Fruit fly (Drosophila melanogaster) whole organism, embryonic: Measurements from ENCODE around the gene Kaz-m1.

Experiments used
- Atf-2 ChIP-seq: fragments of 200-800 bp; sonication (Bioruptor generic); optimal IDR thresholded peaks from 2 replicates; lab custom pipeline; 2016; ENCODE audit warnings: missing biosample characterization, missing genetic modification characterization
- CG10565 ChIP-seq: fragments of 200-800 bp; sonication (Bioruptor generic); optimal IDR thresholded peaks from 3 replicates; lab custom pipeline; 2016; ENCODE audit warnings: missing biosample characterization, mild to moderate bottlenecking, missing genetic modification characterization
- CG11695 ChIP-seq: fragments of 200-800 bp; sonication (Bioruptor generic); IDR thresholded peaks from 3 replicates; pipeline ENCODE4 v1.3.6; 2022; ENCODE audit warnings: missing biosample characterization, missing genetic modification characterization
- CG12219 ChIP-seq: fragments of 200-800 bp; sonication (Bioruptor generic); optimal IDR thresholded peaks from 3 replicates; lab custom pipeline; 2018; ENCODE audit warnings: missing biosample characterization, mild to moderate bottlenecking, missing genetic modification characterization
- CG12769 ChIP-seq: fragments of 200-800 bp; sonication (Bioruptor generic); optimal IDR thresholded peaks from 2 replicates; lab custom pipeline; 2019; ENCODE audit warnings: missing biosample characterization, mild to moderate bottlenecking, missing genetic modification characterization, moderate library complexity
- CG13123 ChIP-seq: fragments of 200-800 bp; sonication (Bioruptor generic); optimal IDR thresholded peaks from 2 replicates; lab custom pipeline; 2016; ENCODE audit warnings: missing biosample characterization, missing genetic modification characterization
- CG13296 ChIP-seq: fragments of 200-800 bp; sonication (Bioruptor generic); optimal IDR thresholded peaks from 3 replicates; lab custom pipeline; 2018; ENCODE audit warnings: missing biosample characterization, mild to moderate bottlenecking, missing genetic modification characterization
- CG14014 ChIP-seq: fragments of 200-800 bp; sonication (Bioruptor generic); IDR thresholded peaks from 2 replicates; pipeline ENCODE4 v1.3.6; 2022; ENCODE audit warnings: missing biosample characterization, missing genetic modification characterization
- CG30403 ChIP-seq: fragments of 200-800 bp; sonication (Bioruptor generic); optimal IDR thresholded peaks from 3 replicates; lab custom pipeline; 2016; ENCODE audit warnings: missing biosample characterization, missing genetic modification characterization
- CG5180 ChIP-seq: fragments of 200-800 bp; sonication (Bioruptor generic); optimal IDR thresholded peaks from 3 replicates; lab custom pipeline; 2017; ENCODE audit warnings: missing biosample characterization, missing genetic modification characterization, mild to moderate bottlenecking, moderate library complexity, missing genetic modification reagents
- CG7372 ChIP-seq: fragments of 200-800 bp; sonication (Bioruptor generic); IDR thresholded peaks from 2 replicates; pipeline ENCODE4 v1.3.6; 2022; ENCODE audit warnings: missing biosample characterization, missing genetic modification characterization
- CG7556 ChIP-seq: fragments of 200-800 bp; sonication (Bioruptor generic); optimal IDR thresholded peaks from 2 replicates; lab custom pipeline; 2017; ENCODE audit warnings: missing biosample characterization, mild to moderate bottlenecking, missing genetic modification characterization
- CG7745 ChIP-seq: fragments of 200-800 bp; sonication (Bioruptor generic); optimal IDR thresholded peaks from 2 replicates; lab custom pipeline; 2018; ENCODE audit warnings: missing biosample characterization, mild to moderate bottlenecking, missing genetic modification characterization, moderate library complexity
- CG8359 ChIP-seq: fragments of 200-800 bp; sonication (Bioruptor generic); optimal IDR thresholded peaks from 2 replicates; lab custom pipeline; 2017; ENCODE audit warnings: missing biosample characterization, mild to moderate bottlenecking, missing genetic modification characterization, borderline replicate concordance
- CG8765 ChIP-seq: fragments of 200-800 bp; sonication (Bioruptor generic); IDR thresholded peaks from 2 replicates; pipeline ENCODE4 v1.3.6; 2022; ENCODE audit warnings: missing biosample characterization, missing genetic modification characterization
- D19A ChIP-seq: fragments of 200-800 bp; optimal IDR thresholded peaks from 3 replicates; lab custom pipeline; 2019; ENCODE audit warnings: missing biosample characterization, mild to moderate bottlenecking, missing genetic modification characterization, moderate library complexity
- Deaf1 ChIP-seq: fragments of 200-800 bp; optimal IDR thresholded peaks from 3 replicates; lab custom pipeline; 2019; ENCODE audit warnings: missing biosample characterization, mild to moderate bottlenecking, missing genetic modification characterization, moderate library complexity
- E2f2 ChIP-seq: fragments of 200-800 bp; sonication (Bioruptor generic); IDR thresholded peaks from 2 replicates; pipeline ENCODE4 v1.3.6; 2022; ENCODE audit warnings: missing biosample characterization, missing genetic modification characterization
- HLH3B ChIP-seq: fragments of 200-800 bp; sonication (Bioruptor generic); IDR thresholded peaks from 2 replicates; pipeline ENCODE4 v1.3.6; 2022; ENCODE audit warnings: missing biosample characterization, missing genetic modification characterization
- Lhr ChIP-seq: fragments of 200-800 bp; sonication (Bioruptor generic); optimal IDR thresholded peaks from 3 replicates; lab custom pipeline; 2017; ENCODE audit warnings: mild to moderate bottlenecking, missing biosample characterization, missing genetic modification reagents, missing genetic modification characterization
- Med ChIP-seq: fragments of 200-800 bp; sonication (Bioruptor generic); peaks from one replicate; lab custom pipeline; 2016; ENCODE audit warnings: missing biosample characterization, missing genetic modification characterization, mild to moderate bottlenecking, inconsistent platforms, moderate library complexity
- Mes4 ChIP-seq: fragments of 200-800 bp; sonication (Bioruptor generic); optimal IDR thresholded peaks from 2 replicates; lab custom pipeline; 2016; ENCODE audit warnings: missing biosample characterization, missing genetic modification characterization
- Mrtf ChIP-seq: fragments of 200-800 bp; sonication (Bioruptor generic); IDR thresholded peaks from 3 replicates; pipeline ENCODE4 v1.3.6; 2022; ENCODE audit warnings: missing biosample characterization, missing genetic modification characterization
- ac ChIP-seq: fragments of 200-800 bp; sonication (Bioruptor generic); optimal IDR thresholded peaks from 3 replicates; lab custom pipeline; 2017; ENCODE audit warnings: missing biosample characterization, mild to moderate bottlenecking, missing genetic modification characterization
- chinmo ChIP-seq: fragments of 200-800 bp; sonication (Bioruptor generic); IDR thresholded peaks from 4 replicates; pipeline ENCODE4 v1.3.6; 2022; ENCODE audit warnings: missing biosample characterization, missing genetic modification characterization; ENCODE audit not compliant: partially characterized antibody
- chn ChIP-seq: fragments of 200-800 bp; sonication (Bioruptor generic); optimal IDR thresholded peaks from 2 replicates; lab custom pipeline; 2016; ENCODE audit warnings: missing biosample characterization, missing genetic modification characterization
- ci ChIP-seq: fragments of 200-800 bp; sonication (Bioruptor generic); IDR thresholded peaks from 3 replicates; pipeline ENCODE4 v1.3.6; 2022; ENCODE audit warnings: missing biosample characterization, missing genetic modification characterization
- crol ChIP-seq: fragments of 200-800 bp; sonication (Bioruptor generic); IDR thresholded peaks from 2 replicates; pipeline ENCODE4 v1.3.6; 2022; ENCODE audit warnings: missing biosample characterization, missing genetic modification characterization
- da ChIP-seq: fragments of 200-800 bp; sonication (Bioruptor generic); optimal IDR thresholded peaks from 2 replicates; lab custom pipeline; 2016; ENCODE audit warnings: missing biosample characterization, missing genetic modification characterization
- emc ChIP-seq: fragments of 200-800 bp; sonication (Bioruptor generic); optimal IDR thresholded peaks from 2 replicates; lab custom pipeline; 2016; ENCODE audit warnings: missing biosample characterization, missing genetic modification characterization
- exex ChIP-seq: fragments of 200-800 bp; sonication (Bioruptor generic); optimal IDR thresholded peaks from 4 replicates; lab custom pipeline; 2018; ENCODE audit warnings: missing biosample characterization, mild to moderate bottlenecking, missing genetic modification characterization, moderate library complexity
- fd96Cb ChIP-seq: fragments of 200-800 bp; sonication (Bioruptor generic); optimal IDR thresholded peaks from 2 replicates; lab custom pipeline; 2018; ENCODE audit warnings: missing biosample characterization, mild to moderate bottlenecking, missing genetic modification characterization, moderate library complexity
- hbn ChIP-seq: fragments of 200-800 bp; sonication (Bioruptor generic); IDR thresholded peaks from 2 replicates; pipeline ENCODE4 v1.3.6; 2022; ENCODE audit warnings: missing biosample characterization, missing genetic modification characterization; ENCODE audit not compliant: partially characterized antibody
- kni ChIP-seq: fragments of 200-800 bp; sonication (Bioruptor generic); optimal IDR thresholded peaks from 3 replicates; lab custom pipeline; 2017; ENCODE audit warnings: mild to moderate bottlenecking, missing biosample characterization, missing genetic modification reagents, missing genetic modification characterization
- lbe ChIP-seq: fragments of 200-800 bp; sonication (Bioruptor generic); optimal IDR thresholded peaks from 2 replicates; lab custom pipeline; 2016; ENCODE audit warnings: missing biosample characterization, mild to moderate bottlenecking, missing genetic modification characterization
- maf-S ChIP-seq: fragments of 200-800 bp; sonication (Bioruptor generic); optimal IDR thresholded peaks from 2 replicates; lab custom pipeline; 2016; ENCODE audit warnings: missing biosample characterization, missing genetic modification characterization
- nerfin-2 ChIP-seq: fragments of 200-800 bp; sonication (Bioruptor generic); IDR thresholded peaks from 2 replicates; pipeline ENCODE4 v1.3.6; 2022; ENCODE audit warnings: missing biosample characterization, missing genetic modification characterization; ENCODE audit not compliant: partially characterized antibody
- oc ChIP-seq: fragments of 200-800 bp; sonication (Bioruptor generic); optimal IDR thresholded peaks from 2 replicates; lab custom pipeline; 2018; ENCODE audit warnings: missing biosample characterization, mild to moderate bottlenecking, missing genetic modification characterization, moderate library complexity
- prd ChIP-seq, 3 experiments: fragments of >200 bp in 2 of 3; fragments of 200-800 bp in 1 of 3; sonication (Bioruptor generic) in 1 of 3; optimal IDR thresholded peaks in 2 of 3; IDR thresholded peaks in 1 of 3; 2 replicates in 2 of 3; 3 replicates in 1 of 3; pipeline versions ENCODE4 v1.3.6 to Lab custom; 2017 to 2022; ENCODE audit warnings: missing biosample characterization in 1 of 3, missing genetic modification characterization in 1 of 3
- pros ChIP-seq: fragments of 200-800 bp; sonication (Bioruptor generic); optimal IDR thresholded peaks from 3 replicates; lab custom pipeline; 2019; ENCODE audit warnings: missing biosample characterization, mild to moderate bottlenecking, missing genetic modification characterization, moderate library complexity
- sc ChIP-seq, 3 experiments: fragments of >200 bp in 2 of 3; fragments of 200-800 bp in 1 of 3; sonication (Bioruptor generic) in 1 of 3; optimal IDR thresholded peaks; 2 replicates in 2 of 3; 3 replicates in 1 of 3; lab custom pipeline; 2017; ENCODE audit warnings: mild to moderate bottlenecking in 1 of 3, missing biosample characterization in 1 of 3, missing genetic modification characterization in 1 of 3, missing genetic modification reagents in 1 of 3
- sd ChIP-seq: fragments of 200-800 bp; sonication (Bioruptor generic); optimal IDR thresholded peaks from 3 replicates; lab custom pipeline; 2018; ENCODE audit warnings: missing biosample characterization, mild to moderate bottlenecking, missing genetic modification characterization, moderate library complexity
- shn ChIP-seq: fragments of 200-800 bp; sonication (Bioruptor generic); optimal IDR thresholded peaks from 3 replicates; lab custom pipeline; 2016; ENCODE audit warnings: missing biosample characterization, missing genetic modification characterization
- sna ChIP-seq: fragments of 200-800 bp; sonication (Bioruptor generic); IDR thresholded peaks from 2 replicates; pipeline ENCODE4 v1.3.6; 2022; ENCODE audit warnings: missing biosample characterization, missing genetic modification characterization; ENCODE audit not compliant: partially characterized antibody
- sqz ChIP-seq: fragments of 200-800 bp; sonication (Bioruptor generic); optimal IDR thresholded peaks from 3 replicates; lab custom pipeline; 2018; ENCODE audit warnings: missing biosample characterization, mild to moderate bottlenecking, missing genetic modification characterization
- trh ChIP-seq: fragments of 200-800 bp; sonication (Bioruptor generic); optimal IDR thresholded peaks from 2 replicates; lab custom pipeline; 2016; ENCODE audit warnings: missing biosample characterization, missing genetic modification characterization
- zen2 ChIP-seq: fragments of 200-800 bp; sonication (Bioruptor generic); IDR thresholded peaks from 3 replicates; pipeline ENCODE4 v1.3.6; 2022; ENCODE audit warnings: missing biosample characterization, missing genetic modification characterization; ENCODE audit not compliant: partially characterized antibody

Gene Kaz-m1

dm6 chr3R:26002570-26003332, 11.8 kb upstream of the Kaz-m1 start (continued):
- TF ChIP-seq CG12769 (tag; lab: Kevin White, UChicago), result peak; percentile 68
- TF ChIP-seq emc, result no peak
- TF ChIP-seq Med (GFP tag; lab: Kevin White, UChicago), result peak; percentile 71
- no peak for TF ChIP-seq Atf-2 (GFP tag; lab: Kevin White, UChicago)
- no peak for TF ChIP-seq D19A (tag; lab: Kevin White, UChicago)
- peak; percentile 26 for TF ChIP-seq chn (GFP tag; lab: Kevin White, UChicago)
- no peak for TF ChIP-seq CG8359 (GFP tag; lab: Kevin White, UChicago)
- TF ChIP-seq sc (optimal IDR thresholded peaks at IDR 0.05; lab: Kevin White, UChicago), result no peak
- peak; percentile 12 for TF ChIP-seq sc (GFP tag; optimal IDR thresholded peaks at IDR 0.05; lab: Kevin White, UChicago)
- no peak for TF ChIP-seq exex (tag; lab: Kevin White, UChicago)
- no peak for TF ChIP-seq CG30403 (GFP tag; lab: Kevin White, UChicago)
- no peak for TF ChIP-seq CG7745
- TF ChIP-seq lbe, result no peak
- TF ChIP-seq kni (GFP tag; lab: Kevin White, UChicago), result peak; percentile 99
- TF ChIP-seq chinmo (GFP tag; lab: Robert Waterston, UW), result 0 out of 4 replicates have a peak, but pooled peaks have one; percentile 69
- TF ChIP-seq CG12219, result no peak
- TF ChIP-seq ci (GFP tag; lab: Robert Waterston, UW), result 0 out of 3 replicates have a peak, but pooled peaks have one; percentile 5
- 0 out of 3 replicates have a peak, but pooled peaks have one; percentile 4 for TF ChIP-seq Mrtf (GFP tag; lab: Robert Waterston, UW)
- TF ChIP-seq CG13296 (GFP tag; lab: Kevin White, UChicago), result no peak
- peak; percentile 64 for TF ChIP-seq sd (tag; lab: Kevin White, UChicago)
- peak; percentile 64 for TF ChIP-seq oc (tag; lab: Kevin White, UChicago)
- TF ChIP-seq CG11695, result no peak
- TF ChIP-seq pros (GFP tag; lab: Kevin White, UChicago), result peak; percentile 98
- no peak for TF ChIP-seq CG5180 (GFP tag; lab: Kevin White, UChicago)
- TF ChIP-seq trh, result no peak
- TF ChIP-seq da (GFP tag; lab: Kevin White, UChicago), result peak; percentile 26
- no peak for TF ChIP-seq prd (optimal IDR thresholded peaks at IDR 0.05; lab: Kevin White, UChicago)
- TF ChIP-seq prd (GFP tag; IDR thresholded peaks at IDR 0.05; lab: Robert Waterston, UW), result no peak
- no peak for TF ChIP-seq CG8765 (GFP tag; lab: Robert Waterston, UW)
- TF ChIP-seq CG13123 (GFP tag; lab: Kevin White, UChicago), result no peak
- TF ChIP-seq shn, result no peak
- no peak for TF ChIP-seq Lhr
- no peak for TF ChIP-seq Mes4 (GFP tag; lab: Kevin White, UChicago)
- TF ChIP-seq CG7372 (GFP tag; lab: Robert Waterston, UW), result no peak
- no peak for TF ChIP-seq E2f2 (GFP tag; lab: Robert Waterston, UW)
- TF ChIP-seq CG7556 (GFP tag; lab: Kevin White, UChicago), result no peak
- no peak for TF ChIP-seq hbn (GFP tag; lab: Robert Waterston, UW)
- TF ChIP-seq ac (GFP tag; lab: Kevin White, UChicago), result peak; percentile 94
- TF ChIP-seq nerfin-2 (GFP tag; lab: Robert Waterston, UW), result no peak
- TF ChIP-seq CG14014, result no peak
- no peak for TF ChIP-seq HLH3B
- peak; percentile 72 for TF ChIP-seq crol
- TF ChIP-seq maf-S, result no peak
- no peak for TF ChIP-seq fd96Cb
- TF ChIP-seq zen2 (GFP tag; lab: Robert Waterston, UW), result 0 out of 3 replicates have a peak, but pooled peaks have one; percentile 26
- no peak for TF ChIP-seq sna (GFP tag; lab: Robert Waterston, UW)
- TF ChIP-seq CG10565 (GFP tag; lab: Kevin White, UChicago), result no peak
- peak; percentile 98 for TF ChIP-seq sqz (GFP tag; lab: Kevin White, UChicago)
- TF ChIP-seq Deaf1 (tag; lab: Kevin White, UChicago), result peak; percentile 66
